Fruit fly (Drosophila melanogaster): ENCODE measurements around the gene CG3706.

Gene CG3706

dm6 chrX:935049-935900 is 3.0 kb upstream of the CG3706 start, which contains the start of gene TRAM (continued):
- TF ChIP-seq Nf-YB (GFP tag; optimal IDR thresholded peaks at IDR 0.05) = peak; percentile 85
- TF ChIP-seq CG1024 (GFP tag; IDR thresholded peaks at IDR 0.05) = peak; percentile 96
- peak; percentile 99 for TF ChIP-seq ara (GFP tag; IDR thresholded peaks at IDR 0.05)
- peak; percentile 78 for TF ChIP-seq pros (GFP tag; optimal IDR thresholded peaks at IDR 0.05)
- TF ChIP-seq sug (tag; optimal IDR thresholded peaks at IDR 0.05) = peak; percentile 98
- peak; percentile 41 to 82 for TF ChIP-seq insv (GFP tag; optimal IDR thresholded peaks at IDR 0.05)
- peak; percentile 99 for TF ChIP-seq ranshi (GFP tag; IDR thresholded peaks at IDR 0.05)
- TF ChIP-seq Doc3 (GFP tag; IDR thresholded peaks at IDR 0.05; ENCODE audit: partially characterized antibody) = peak; percentile 60; the same call in 2 of the 3 replicates
- TF ChIP-seq ap (GFP tag; IDR thresholded peaks at IDR 0.05) = peak; percentile 98
- TF ChIP-seq CG14710 (tag; optimal IDR thresholded peaks at IDR 0.05) = peak; percentile 96
- TF ChIP-seq CTCF (GFP tag; optimal IDR thresholded peaks at IDR 0.05) = peak; percentile 69
- peak; percentile 94 for TF ChIP-seq Vsx1 (GFP tag; optimal IDR thresholded peaks at IDR 0.05)
- TF ChIP-seq Jarid2 (GFP tag; optimal IDR thresholded peaks at IDR 0.05) = peak; percentile 85
- peak; percentile 94 for TF ChIP-seq lbe (GFP tag; optimal IDR thresholded peaks at IDR 0.05)
- TF ChIP-seq CG10959 (GFP tag; IDR thresholded peaks at IDR 0.05) = peak; percentile 98
- peak; percentile 99 for TF ChIP-seq jumu (GFP tag; optimal IDR thresholded peaks at IDR 0.05)
- TF ChIP-seq CG1602 (GFP tag; optimal IDR thresholded peaks at IDR 0.05) = peak; percentile 97
- peak; percentile 98 for TF ChIP-seq CG1529 (GFP tag; optimal IDR thresholded peaks at IDR 0.05)
- peak; percentile 96 for TF ChIP-seq odd (GFP tag; optimal IDR thresholded peaks at IDR 0.05)
- TF ChIP-seq Side (GFP tag; optimal IDR thresholded peaks at IDR 0.05) = peak; percentile 98
- TF ChIP-seq lmd (GFP tag; IDR thresholded peaks at IDR 0.05) = peak; percentile 99
- TF ChIP-seq croc (GFP tag; conservative IDR thresholded peaks at IDR 0.05) = peak; percentile 99
- peak; percentile 93 for TF ChIP-seq salm (tag; optimal IDR thresholded peaks at IDR 0.05)
- TF ChIP-seq bbx (GFP tag; IDR thresholded peaks at IDR 0.05; ENCODE audit: partially characterized antibody) = peak; percentile 79
- peak; percentile 98 for TF ChIP-seq gsb (GFP tag; IDR thresholded peaks at IDR 0.05)
- peak; percentile 99 for TF ChIP-seq Aef1 (GFP tag; IDR thresholded peaks at IDR 0.05)
- peak; percentile 86 for TF ChIP-seq CG7271 (tag; optimal IDR thresholded peaks at IDR 0.05)
- TF ChIP-seq aop (GFP tag; IDR thresholded peaks at IDR 0.05) = peak; percentile 97
- TF ChIP-seq MESR4 (GFP tag; optimal IDR thresholded peaks at IDR 0.05) = peak; percentile 67
- peak; percentile 89 for TF ChIP-seq CG17802 (tag; optimal IDR thresholded peaks at IDR 0.05)
- peak; percentile 99 for TF ChIP-seq Drgx (GFP tag; IDR thresholded peaks at IDR 0.05)
- peak; percentile 66 for TF ChIP-seq Sry-β (GFP tag; optimal IDR thresholded peaks at IDR 0.05)
- TF ChIP-seq BtbVII (GFP tag; optimal IDR thresholded peaks at IDR 0.05) = peak; percentile 96
- peak; percentile 99 for TF ChIP-seq chm (GFP tag; IDR thresholded peaks at IDR 0.05)
- TF ChIP-seq MTF-1 (GFP tag; optimal IDR thresholded peaks at IDR 0.05; ENCODE audit: borderline replicate concordance) = peak; percentile 95
- TF ChIP-seq CG16863 (GFP tag; optimal IDR thresholded peaks at IDR 0.05) = peak; percentile 99
- peak; percentile 97 for TF ChIP-seq sr (GFP tag; IDR thresholded peaks at IDR 0.05)
- TF ChIP-seq mirr (GFP tag; optimal IDR thresholded peaks at IDR 0.05) = peak; percentile 99
- peak; percentile 99 for TF ChIP-seq Adf1 (GFP tag; IDR thresholded peaks at IDR 0.05)
- peak; percentile 88 for TF ChIP-seq CG14965 (GFP tag; optimal IDR thresholded peaks at IDR 0.05; ENCODE audit: borderline replicate concordance)
- peak; percentile 97 for TF ChIP-seq maf-S (GFP tag; optimal IDR thresholded peaks at IDR 0.05)
- peak; percentile 98 for TF ChIP-seq fu2 (GFP tag; optimal IDR thresholded peaks at IDR 0.05)
- TF ChIP-seq CG7372 (GFP tag; IDR thresholded peaks at IDR 0.05) = peak; percentile 99
- peak; percentile 97 for TF ChIP-seq CG17612 (GFP tag; IDR thresholded peaks at IDR 0.05)
- peak in 1 of 3 experiments; percentile 90 for TF ChIP-seq Stat92E (GFP tag; optimal IDR thresholded peaks at IDR 0.05)
- peak; percentile 97 for TF ChIP-seq Hr39 (optimal IDR thresholded peaks at IDR 0.05)
- peak; percentile 99 for TF ChIP-seq Rx (GFP tag; IDR thresholded peaks at IDR 0.05)
- peak; percentile 96 for TF ChIP-seq CG17385 (GFP tag; optimal IDR thresholded peaks at IDR 0.05)
- TF ChIP-seq CG31388 (GFP tag; optimal IDR thresholded peaks at IDR 0.05) = peak; percentile 91

Data from whole organism, embryonic.